Worm (Caenorhabditis elegans): ENCODE results near the gene F55H2.7.

DNA sequence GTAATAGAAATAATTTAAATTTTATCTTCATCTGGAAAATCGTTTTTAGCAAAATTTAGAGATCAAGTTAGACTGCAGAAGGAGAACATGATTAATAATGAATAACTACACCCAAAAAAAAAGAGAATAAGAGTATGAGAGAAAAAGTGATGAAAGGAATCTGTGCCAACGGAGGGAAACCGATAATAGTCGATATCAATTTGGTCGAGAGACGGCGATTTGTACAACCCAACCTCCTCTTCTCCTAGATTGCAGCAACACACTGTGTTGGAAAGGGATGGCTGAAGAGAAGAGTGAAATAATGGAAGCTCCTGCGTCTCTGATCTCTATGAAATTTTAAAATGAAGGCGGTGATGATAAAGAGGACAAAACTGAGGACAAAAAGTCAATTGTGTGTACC is 41.5 kb downstream of the F55H2.7 start:
- TF ChIP-seq mdl-1 (tag; optimal IDR thresholded peaks at IDR 0.05) (no peak), unc-130 (GFP tag; optimal IDR thresholded peaks at IDR 0.05) (no peak), T26A8.4 (GFP tag; IDR thresholded peaks at IDR 0.05) (no peak), nhr-237 (tag; optimal IDR thresholded peaks at IDR 0.05) (no peak), zfp-2 (tag; optimal IDR thresholded peaks at IDR 0.05) (no peak), unc-39 (tag; optimal IDR thresholded peaks at IDR 0.05) (no peak), spr-1 (tag; optimal IDR thresholded peaks at IDR 0.05) (no peak), ztf-11 (tag; optimal IDR thresholded peaks at IDR 0.05) (no peak), ces-1 (GFP tag; optimal IDR thresholded peaks at IDR 0.05) (no peak), nhr-76 (tag; optimal IDR thresholded peaks at IDR 0.05) (no peak)

Measured in whole organism, L4 larva.